Fruit fly (Drosophila melanogaster) whole organism, adult: ENCODE results near the gene CalpC.

Experiments used
- CG1620 ChIP-seq: fragments of 200-800 bp; sonication (Bioruptor generic); optimal IDR thresholded peaks from 2 replicates; lab custom pipeline; 2016; ENCODE audit warnings: missing biosample characterization, missing genetic modification characterization
- CG33017 ChIP-seq: fragments of 200-800 bp; sonication (Bioruptor generic); optimal IDR thresholded peaks from 2 replicates; lab custom pipeline; 2018; ENCODE audit warnings: missing biosample characterization, mild to moderate bottlenecking, missing genetic modification characterization, moderate library complexity
- CG7045 ChIP-seq: fragments of 200-800 bp; sonication (Bioruptor generic); optimal IDR thresholded peaks from 2 replicates; lab custom pipeline; 2017; ENCODE audit warnings: missing biosample characterization, mild to moderate bottlenecking, missing genetic modification characterization
- CG7101 ChIP-seq: fragments of 200-800 bp; sonication (Bioruptor generic); optimal IDR thresholded peaks from 2 replicates; lab custom pipeline; 2018; ENCODE audit warnings: missing biosample characterization, mild to moderate bottlenecking, missing genetic modification characterization, moderate library complexity
- cic ChIP-seq: fragments of 200-800 bp; sonication (Bioruptor generic); optimal IDR thresholded peaks from 2 replicates; lab custom pipeline; 2017; ENCODE audit warnings: missing biosample characterization, mild to moderate bottlenecking, missing genetic modification characterization, moderate library complexity

- TF ChIP-seq CG1620 (GFP tag; lab: Kevin White, UChicago) (no peak), CG7045 (GFP tag; lab: Kevin White, UChicago) (no peak), cic (GFP tag; lab: Kevin White, UChicago) (no peak), CG7101 (no peak), CG33017 (no peak)
Measured at dm6 chrX:16319558-16319924, 6.0 kb upstream of the CalpC start.
